Fruit fly (Drosophila melanogaster) S2 (cell line): ENCODE measurements around the gene sv.

Experiments used
- CG8478 ChIP-seq: fragments of >200 bp; optimal IDR thresholded peaks from 2 replicates; lab custom pipeline; 2018
- CTCF ChIP-seq, 2 experiments: fragments of >200 bp; optimal IDR thresholded peaks; 2 replicates each; lab custom pipeline; 2018

dm6 chr4:1144715-1145114 lies 56.1 kb downstream of the sv start:
- TF ChIP-seq CTCF (optimal IDR thresholded peaks at IDR 0.05; lab: Kevin White, UChicago) (no peak), CG8478 (lab: Kevin White, UChicago) (no peak)
